Fruit fly (Drosophila melanogaster) ovary, adult (tissue): Measurements from ENCODE around the gene Sfp33A2.

Source experiments
- CG17801 ChIP-seq: fragments of 200-800 bp; optimal IDR thresholded peaks from 2 replicates; lab custom pipeline; 2019; ENCODE audit warnings: missing biosample characterization, mild to moderate bottlenecking, missing genetic modification characterization, moderate library complexity; ENCODE audit not compliant: partially characterized antibody

The Sfp33A2 gene

dm6 chr2L:11837413-11837812 is at the start of gene Sfp33A2:
Gene Sfp33A2, plus strand, starts transcription at chr2L:11837713.
- no peak for TF ChIP-seq CG17801

dm6 chr2L:11788034-11788433 is 49.5 kb upstream of the Sfp33A2 start, which contains the start of gene CG14931:
Gene CG14931, plus strand, starts transcription at chr2L:11788334.
- no peak for TF ChIP-seq CG17801

dm6 chr2L:11789690-11790089 is 47.8 kb upstream of the Sfp33A2 start, which contains the start of gene CG14932:
Gene CG14932, plus strand, starts transcription at chr2L:11789919.
- no peak for TF ChIP-seq CG17801

- TF ChIP-seq CG17801 = no peak
These were observed 45.2 kb upstream of the Sfp33A2 start, which contains the start of gene Tsp33B for dm6 chr2L:11792265-11792664. Gene Tsp33B, minus strand, starts transcription at chr2L:11792365.

- TF ChIP-seq CG17801 = no peak
These were observed 43.5 kb upstream of the Sfp33A2 start, which contains the start of gene CG14937 for dm6 chr2L:11793986-11794385. Gene CG14937, minus strand, starts transcription at chr2L:11794086.

- TF ChIP-seq CG17801 = no peak
These were observed 40.4 kb upstream of the Sfp33A2 start for dm6 chr2L:11797127-11797526.

dm6 chr2L:11804228-11805044 is 33.1 kb upstream of the Sfp33A2 start:
- TF ChIP-seq CG17801 = no peak

- TF ChIP-seq CG17801 = no peak
These were observed 31.4 kb upstream of the Sfp33A2 start for dm6 chr2L:11806022-11806700.

dm6 chr2L:11806701-11807674 is 30.5 kb upstream of the Sfp33A2 start:
- TF ChIP-seq CG17801 = peak; percentile 51

- peak; percentile 48 for TF ChIP-seq CG17801
These were observed 29.8 kb upstream of the Sfp33A2 start for dm6 chr2L:11807697-11808226.

dm6 chr2L:11808327-11808701 is 29.2 kb upstream of the Sfp33A2 start:
- TF ChIP-seq CG17801 = no peak

- no peak for TF ChIP-seq CG17801
These were observed 28.6 kb upstream of the Sfp33A2 start, which contains the start of gene crol for dm6 chr2L:11808702-11809583. Gene crol, minus strand, starts transcription at chr2L:11809438.

dm6 chr2L:11809823-11810222 is 27.7 kb upstream of the Sfp33A2 start:
- no peak for TF ChIP-seq CG17801

dm6 chr2L:11812781-11813664 is 24.5 kb upstream of the Sfp33A2 start:
- TF ChIP-seq CG17801 = no peak
